Worm (Caenorhabditis elegans) whole organism, young adult: ENCODE results near the gene F41G3.21.

Source experiments
- Y79H2A.3 ChIP-seq: fragments of 200-800 bp; sonication (Bioruptor generic); conservative IDR thresholded peaks from 2 replicates; pipeline ENCODE4 v1.3.6; 2022; ENCODE audit warnings: missing genetic modification reagents, missing genetic modification characterization, missing compliant biosample characterization
- ama-1 ChIP-seq, 3 experiments: fragments of 150-350 bp in 1 of 3; sonication (generic microtip) in 2 of 3; optimal IDR thresholded peaks; 2 replicates each; lab custom pipeline; 2014 to 2018; ENCODE audit warnings: missing biosample characterization in 2 of 3, missing genetic modification characterization in 2 of 3, missing genetic modification reagents in 2 of 3
- athp-1 ChIP-seq: sonication (generic microtip); optimal IDR thresholded peaks from 2 replicates; lab custom pipeline; 2017; ENCODE audit warnings: mild to moderate bottlenecking, missing genetic modification characterization, missing compliant biosample characterization
- ceh-40 ChIP-seq: fragments of 200-800 bp; sonication (Bioruptor generic); IDR thresholded peaks from 2 replicates; pipeline ENCODE4 v1.3.6; 2022; ENCODE audit warnings: missing genetic modification characterization, missing compliant biosample characterization
- dox-1 ChIP-seq: fragments of 200-800 bp; sonication (Bioruptor generic); IDR thresholded peaks from 2 replicates; pipeline ENCODE4 v1.3.6; 2022; ENCODE audit warnings: missing genetic modification reagents, missing genetic modification characterization, missing compliant biosample characterization
- efl-1 ChIP-seq: fragments of 150-350 bp; optimal IDR thresholded peaks from 2 replicates; lab custom pipeline; 2014; ENCODE audit warnings: missing biosample characterization, missing genetic modification reagents, missing genetic modification characterization
- egl-18 ChIP-seq: fragments of 200-800 bp; sonication (Bioruptor generic); IDR thresholded peaks from 2 replicates; pipeline ENCODE4 v1.3.6; 2022; ENCODE audit warnings: missing genetic modification reagents, missing genetic modification characterization, missing compliant biosample characterization
- lsy-27 ChIP-seq: sonication (generic microtip); optimal IDR thresholded peaks from 2 replicates; lab custom pipeline; 2017; ENCODE audit warnings: missing genetic modification characterization, mild to moderate bottlenecking, missing compliant biosample characterization, antibody characterized with exemption, missing genotype, borderline replicate concordance; ENCODE audit not compliant: insufficient read depth
- madf-6 ChIP-seq: fragments of 200-800 bp; sonication (Bioruptor generic); IDR thresholded peaks from 2 replicates; pipeline ENCODE4 v1.3.6; 2022; ENCODE audit warnings: missing genetic modification reagents, missing genetic modification characterization, missing compliant biosample characterization
- mel-28 ChIP-seq: sonication (generic microtip); optimal IDR thresholded peaks from 2 replicates; lab custom pipeline; 2016; ENCODE audit warnings: borderline replicate concordance, mild to moderate bottlenecking, missing genetic modification characterization, missing compliant biosample characterization
- unc-62 ChIP-seq: fragments of 150-350 bp; optimal IDR thresholded peaks from 2 replicates; lab custom pipeline; 2014; ENCODE audit warnings: missing biosample characterization, missing genetic modification reagents, missing genetic modification characterization
- ztf-18 ChIP-seq: sonication (generic microtip); optimal IDR thresholded peaks from 2 replicates; lab custom pipeline; 2016; ENCODE audit warnings: missing genotype, mild to moderate bottlenecking, missing genetic modification characterization, missing compliant biosample characterization
- ztf-25 ChIP-seq: fragments of 200-800 bp; sonication (Bioruptor generic); IDR thresholded peaks from 2 replicates; pipeline ENCODE4 v1.3.6; 2022; ENCODE audit warnings: missing genetic modification reagents, missing genetic modification characterization, missing compliant biosample characterization
- ztf-6 ChIP-seq: fragments of 200-800 bp; sonication (Bioruptor generic); IDR thresholded peaks from 2 replicates; pipeline ENCODE4 v1.3.6; 2022; ENCODE audit warnings: missing genetic modification reagents, missing genetic modification characterization, missing compliant biosample characterization

- TF ChIP-seq egl-18 (GFP tag; lab: Robert Waterston, UW): no peak
- TF ChIP-seq unc-62: no peak
- TF ChIP-seq ztf-6 (GFP tag; lab: Robert Waterston, UW): no peak
- no peak for TF ChIP-seq mel-28 (tag; lab: Kevin White, UChicago)
- TF ChIP-seq madf-6 (GFP tag; lab: Robert Waterston, UW): no peak
- no peak for TF ChIP-seq Y79H2A.3 (GFP tag; lab: Robert Waterston, UW)
- TF ChIP-seq ceh-40 (GFP tag; lab: Robert Waterston, UW): no peak
- no peak for TF ChIP-seq ztf-18 (tag; lab: Kevin White, UChicago)
- no peak for TF ChIP-seq efl-1 (GFP tag; lab: Kevin White, UChicago)
- TF ChIP-seq dox-1 (GFP tag; lab: Robert Waterston, UW): no peak
- no peak for TF ChIP-seq lsy-27 (tag; lab: Kevin White, UChicago)
- TF ChIP-seq ama-1 (optimal IDR thresholded peaks at IDR 0.05; lab: Kevin White, UChicago): no peak
- no peak for TF ChIP-seq ama-1 (GFP tag; optimal IDR thresholded peaks at IDR 0.05; lab: Kevin White, UChicago)
- TF ChIP-seq ztf-25 (GFP tag; lab: Robert Waterston, UW): no peak
- TF ChIP-seq athp-1 (tag; lab: Kevin White, UChicago): no peak
These were observed 12.0 kb upstream of the F41G3.21 start, which contains the start of gene nlp-50 for ce11 chrII:6764734-6765133.
